Fruit fly (Drosophila melanogaster): ENCODE measurements around the gene Hel25E.

- TF ChIP-seq pan (optimal IDR thresholded peaks at IDR 0.05) (no peak), Dfd (GFP tag; optimal IDR thresholded peaks at IDR 0.05) (no peak), Hr78 (GFP tag; optimal IDR thresholded peaks at IDR 0.05) (no peak), CG32264 (GFP tag; optimal IDR thresholded peaks at IDR 0.05) (no peak), Jra (GFP tag; optimal IDR thresholded peaks at IDR 0.05) (no peak), h (GFP tag; optimal IDR thresholded peaks at IDR 0.05) (no peak), Sp1 (GFP tag; optimal IDR thresholded peaks at IDR 0.05) (no peak), ey (GFP tag; optimal IDR thresholded peaks at IDR 0.05) (no peak), sv (GFP tag; optimal IDR thresholded peaks at IDR 0.05) (no peak), dsf (GFP tag; optimal IDR thresholded peaks at IDR 0.05; ENCODE audit: borderline replicate concordance) (no peak), Rel (GFP tag; optimal IDR thresholded peaks at IDR 0.05) (no peak), Rel (tag; optimal IDR thresholded peaks at IDR 0.05) (no peak), fru (GFP tag; optimal IDR thresholded peaks at IDR 0.05) (no peak)
Measured at dm6 chr2L:5520757-5521156, 21.4 kb downstream of the Hel25E start.

All from whole organism, wandering third instar larva.